Fruit fly (Drosophila melanogaster) whole organism, adult: ENCODE measurements around the gene S.

Experiments
- CG11617 ChIP-seq: fragments of 200-800 bp; sonication (Bioruptor generic); optimal IDR thresholded peaks from 2 replicates; lab custom pipeline; 2017; ENCODE audit warnings: mild to moderate bottlenecking, missing biosample characterization, missing genetic modification reagents, missing genetic modification characterization
- CG12768 ChIP-seq: fragments of 200-800 bp; sonication (Bioruptor generic); optimal IDR thresholded peaks from 2 replicates; lab custom pipeline; 2017; ENCODE audit warnings: missing biosample characterization, missing genetic modification characterization, mild to moderate bottlenecking, moderate library complexity, missing genetic modification reagents
- CG14711 ChIP-seq: fragments of 200-800 bp; sonication (Bioruptor generic); optimal IDR thresholded peaks from 2 replicates; lab custom pipeline; 2018; ENCODE audit warnings: missing biosample characterization, mild to moderate bottlenecking, missing genetic modification characterization, moderate library complexity
- CG1620 ChIP-seq: fragments of 200-800 bp; sonication (Bioruptor generic); optimal IDR thresholded peaks from 2 replicates; lab custom pipeline; 2016; ENCODE audit warnings: missing biosample characterization, missing genetic modification characterization
- CG33017 ChIP-seq: fragments of 200-800 bp; sonication (Bioruptor generic); optimal IDR thresholded peaks from 2 replicates; lab custom pipeline; 2018; ENCODE audit warnings: missing biosample characterization, mild to moderate bottlenecking, missing genetic modification characterization, moderate library complexity
- CG5204 ChIP-seq: fragments of 200-800 bp; sonication (Bioruptor generic); optimal IDR thresholded peaks from 2 replicates; lab custom pipeline; 2016; ENCODE audit warnings: missing biosample characterization, missing genetic modification characterization
- CG7045 ChIP-seq: fragments of 200-800 bp; sonication (Bioruptor generic); optimal IDR thresholded peaks from 2 replicates; lab custom pipeline; 2017; ENCODE audit warnings: missing biosample characterization, mild to moderate bottlenecking, missing genetic modification characterization
- CG7101 ChIP-seq: fragments of 200-800 bp; sonication (Bioruptor generic); optimal IDR thresholded peaks from 2 replicates; lab custom pipeline; 2018; ENCODE audit warnings: missing biosample characterization, mild to moderate bottlenecking, missing genetic modification characterization, moderate library complexity
- Clk ChIP-seq: fragments of 200-800 bp; sonication (Bioruptor generic); optimal IDR thresholded peaks from 2 replicates; lab custom pipeline; 2017; ENCODE audit warnings: missing biosample characterization, missing genetic modification characterization
- Crg-1 ChIP-seq: fragments of 200-800 bp; sonication (Bioruptor generic); optimal IDR thresholded peaks from 2 replicates; lab custom pipeline; 2016; ENCODE audit warnings: missing biosample characterization, missing genetic modification characterization
- Hr96 ChIP-seq: fragments of 200-800 bp; sonication (Bioruptor generic); optimal IDR thresholded peaks from 2 replicates; lab custom pipeline; 2016; ENCODE audit warnings: missing biosample characterization, missing genetic modification characterization
- Mnt ChIP-seq: fragments of 200-800 bp; sonication (Bioruptor generic); optimal IDR thresholded peaks from 2 replicates; lab custom pipeline; 2016; ENCODE audit warnings: missing biosample characterization, mild to moderate bottlenecking, missing genetic modification characterization
- bab1 ChIP-seq: fragments of 200-800 bp; sonication (Bioruptor generic); optimal IDR thresholded peaks from 3 replicates; lab custom pipeline; 2019; ENCODE audit warnings: missing biosample characterization, mild to moderate bottlenecking, missing genetic modification characterization, moderate library complexity
- cic ChIP-seq: fragments of 200-800 bp; sonication (Bioruptor generic); optimal IDR thresholded peaks from 2 replicates; lab custom pipeline; 2017; ENCODE audit warnings: missing biosample characterization, mild to moderate bottlenecking, missing genetic modification characterization, moderate library complexity
- cnc ChIP-seq, 2 experiments: fragments of >200 bp; optimal IDR thresholded peaks; 2 replicates each; lab custom pipeline; 2017
- kay ChIP-seq: fragments of 200-800 bp; sonication (Bioruptor generic); peaks from one replicate; lab custom pipeline; 2016; ENCODE audit warnings: missing biosample characterization, missing genetic modification characterization, borderline replicate concordance
- ovo ChIP-seq: fragments of 200-800 bp; sonication (Bioruptor generic); optimal IDR thresholded peaks from 2 replicates; lab custom pipeline; 2016; ENCODE audit warnings: missing biosample characterization, missing genetic modification characterization
- pad ChIP-seq: fragments of 200-800 bp; sonication (Bioruptor generic); optimal IDR thresholded peaks from 3 replicates; lab custom pipeline; 2017; ENCODE audit warnings: missing biosample characterization, missing genetic modification characterization, mild to moderate bottlenecking, moderate library complexity, missing genetic modification reagents
- tj ChIP-seq: fragments of 200-800 bp; sonication (Bioruptor generic); optimal IDR thresholded peaks from 3 replicates; lab custom pipeline; 2017; ENCODE audit warnings: missing biosample characterization, mild to moderate bottlenecking, missing genetic modification characterization, moderate library complexity
- toe ChIP-seq: fragments of 200-800 bp; sonication (Bioruptor generic); optimal IDR thresholded peaks from 2 replicates; lab custom pipeline; 2016; ENCODE audit warnings: missing biosample characterization, missing genetic modification characterization

The S gene

dm6 chr2L:1121942-1122710 is 44.5 kb upstream of the S start:
- peak; percentile 7 for TF ChIP-seq CG5204 (GFP tag; lab: Kevin White, UChicago)
- TF ChIP-seq CG1620 (GFP tag; lab: Kevin White, UChicago): no peak
- TF ChIP-seq CG7101 (tag; lab: Kevin White, UChicago): peak; percentile 2
- no peak for TF ChIP-seq CG11617 (GFP tag; lab: Kevin White, UChicago)
- peak; percentile 2 for TF ChIP-seq Clk (GFP tag; lab: Kevin White, UChicago)
- no peak for TF ChIP-seq cic (GFP tag; lab: Kevin White, UChicago)
- TF ChIP-seq Crg-1 (GFP tag; lab: Kevin White, UChicago): peak; percentile 58
- no peak for TF ChIP-seq Hr96

dm6 chr2L:1120206-1120902 is 42.7 kb upstream of the S start:
- no peak for TF ChIP-seq CG7045 (GFP tag; lab: Kevin White, UChicago)
- TF ChIP-seq Mnt (GFP tag; lab: Kevin White, UChicago): peak; percentile 20
- TF ChIP-seq cic (GFP tag; lab: Kevin White, UChicago): peak; percentile 51
- peak; percentile 100 for TF ChIP-seq tj (GFP tag; lab: Kevin White, UChicago)

dm6 chr2L:1118880-1119809 is 41.5 kb upstream of the S start:
- TF ChIP-seq cnc (optimal IDR thresholded peaks at IDR 0.05; lab: Kevin White, UChicago) (no peak), CG12768 (GFP tag; lab: Kevin White, UChicago) (peak; percentile 94), Crg-1 (GFP tag; lab: Kevin White, UChicago) (peak; percentile 49), Clk (GFP tag; lab: Kevin White, UChicago) (no peak), CG11617 (GFP tag; lab: Kevin White, UChicago) (peak; percentile 79), Hr96 (peak; percentile 57), Mnt (GFP tag; lab: Kevin White, UChicago) (peak; percentile 66), bab1 (GFP tag; lab: Kevin White, UChicago) (peak; percentile 49), CG5204 (GFP tag; lab: Kevin White, UChicago) (peak; percentile 77), pad (GFP tag; lab: Kevin White, UChicago) (peak; percentile 52), toe (GFP tag; lab: Kevin White, UChicago) (peak; percentile 64), tj (GFP tag; lab: Kevin White, UChicago) (peak; percentile 63), kay (peak; percentile 97), CG7045 (GFP tag; lab: Kevin White, UChicago) (peak; percentile 45), CG1620 (GFP tag; lab: Kevin White, UChicago) (peak; percentile 64), CG14711 (tag; lab: Kevin White, UChicago) (peak; percentile 59), CG7101 (tag; lab: Kevin White, UChicago) (peak; percentile 71), CG33017 (tag; lab: Kevin White, UChicago) (peak; percentile 70), ovo (peak; percentile 93), cic (GFP tag; lab: Kevin White, UChicago) (peak; percentile 78)

- TF ChIP-seq ovo (no peak), CG5204 (GFP tag; lab: Kevin White, UChicago) (peak; percentile 39), CG7045 (GFP tag; lab: Kevin White, UChicago) (no peak), CG1620 (GFP tag; lab: Kevin White, UChicago) (no peak), CG33017 (tag; lab: Kevin White, UChicago) (no peak), kay (no peak), cic (GFP tag; lab: Kevin White, UChicago) (no peak), Clk (GFP tag; lab: Kevin White, UChicago) (no peak), CG11617 (GFP tag; lab: Kevin White, UChicago) (no peak), CG14711 (tag; lab: Kevin White, UChicago) (no peak), bab1 (GFP tag; lab: Kevin White, UChicago) (no peak), tj (GFP tag; lab: Kevin White, UChicago) (peak; percentile 27), toe (GFP tag; lab: Kevin White, UChicago) (peak; percentile 7), cnc (optimal IDR thresholded peaks at IDR 0.05; lab: Kevin White, UChicago) (no peak), CG12768 (GFP tag; lab: Kevin White, UChicago) (no peak), CG7101 (tag; lab: Kevin White, UChicago) (no peak), Hr96 (no peak), Mnt (GFP tag; lab: Kevin White, UChicago) (peak; percentile 28), pad (GFP tag; lab: Kevin White, UChicago) (no peak), Crg-1 (GFP tag; lab: Kevin White, UChicago) (no peak)
Measured at dm6 chr2L:1118149-1118548, 40.5 kb upstream of the S start.
